Fruit fly (Drosophila melanogaster) whole organism, embryonic: Measurements from ENCODE around the gene CG4456.

ENCODE experiments used
- Blimp-1 ChIP-seq: fragments of 200-800 bp; sonication (Bioruptor generic); optimal IDR thresholded peaks from 3 replicates; lab custom pipeline; 2018; ENCODE audit warnings: missing biosample characterization, missing genetic modification characterization, mild to moderate bottlenecking, moderate library complexity, missing genetic modification reagents
- Bteb2 ChIP-seq: fragments of 200-800 bp; sonication (Bioruptor generic); optimal IDR thresholded peaks from 2 replicates; lab custom pipeline; 2016; ENCODE audit warnings: missing biosample characterization, missing genetic modification characterization
- CG10209 ChIP-seq: fragments of 200-800 bp; sonication (Bioruptor generic); optimal IDR thresholded peaks from 3 replicates; lab custom pipeline; 2017; ENCODE audit warnings: missing biosample characterization, mild to moderate bottlenecking, missing genetic modification characterization, missing genetic modification reagents
- CG10321 ChIP-seq: fragments of 200-800 bp; sonication (Bioruptor generic); IDR thresholded peaks from 2 replicates; pipeline ENCODE4 v1.3.6; 2022; ENCODE audit warnings: missing biosample characterization, missing genetic modification characterization
- CG10979 ChIP-seq: fragments of 200-800 bp; sonication (Bioruptor generic); optimal IDR thresholded peaks from 2 replicates; lab custom pipeline; 2018; ENCODE audit warnings: missing biosample characterization, mild to moderate bottlenecking, missing genetic modification characterization, moderate library complexity
- CG11560 ChIP-seq: fragments of 200-800 bp; sonication (Bioruptor generic); IDR thresholded peaks from 3 replicates; pipeline ENCODE4 v1.3.6; 2022; ENCODE audit warnings: missing biosample characterization, missing genetic modification characterization
- CG12071 ChIP-seq: fragments of 200-800 bp; sonication (Bioruptor generic); optimal IDR thresholded peaks from 3 replicates; lab custom pipeline; 2018; ENCODE audit warnings: missing biosample characterization, mild to moderate bottlenecking, missing genetic modification characterization
- CG12391 ChIP-seq: fragments of 200-800 bp; sonication (Bioruptor generic); optimal IDR thresholded peaks from 3 replicates; lab custom pipeline; 2018; ENCODE audit warnings: missing biosample characterization, mild to moderate bottlenecking, missing genetic modification characterization, moderate library complexity
- CG13624 ChIP-seq: fragments of 200-800 bp; sonication (Bioruptor generic); optimal IDR thresholded peaks from 2 replicates; lab custom pipeline; 2016; ENCODE audit warnings: missing biosample characterization, missing genetic modification characterization
- CG18262 ChIP-seq: fragments of 200-800 bp; optimal IDR thresholded peaks from 3 replicates; lab custom pipeline; 2019; ENCODE audit warnings: missing biosample characterization, mild to moderate bottlenecking, missing genetic modification characterization, moderate library complexity
- CG18764 ChIP-seq: fragments of 200-800 bp; sonication (Bioruptor generic); optimal IDR thresholded peaks from 3 replicates; lab custom pipeline; 2016; ENCODE audit warnings: missing biosample characterization, missing genetic modification characterization
- CG2678 ChIP-seq: fragments of 200-800 bp; sonication (Bioruptor generic); optimal IDR thresholded peaks from 3 replicates; lab custom pipeline; 2019; ENCODE audit warnings: missing biosample characterization, mild to moderate bottlenecking, missing genetic modification characterization, moderate library complexity
- CG32532 ChIP-seq: fragments of 200-800 bp; sonication (Bioruptor generic); IDR thresholded peaks from 2 replicates; pipeline ENCODE4 v1.3.6; 2022; ENCODE audit warnings: missing biosample characterization, missing genetic modification characterization
- CG33557 ChIP-seq: fragments of 200-800 bp; sonication (Bioruptor generic); optimal IDR thresholded peaks from 2 replicates; lab custom pipeline; 2019; ENCODE audit warnings: missing biosample characterization, mild to moderate bottlenecking, missing genetic modification characterization, moderate library complexity
- CG3407 ChIP-seq: fragments of 200-800 bp; sonication (Bioruptor generic); optimal IDR thresholded peaks from 2 replicates; lab custom pipeline; 2018; ENCODE audit warnings: missing biosample characterization, mild to moderate bottlenecking, missing genetic modification characterization
- CG34224 ChIP-seq: fragments of 200-800 bp; sonication (Bioruptor generic); IDR thresholded peaks from 3 replicates; pipeline ENCODE4 v1.3.6; 2022; ENCODE audit warnings: missing biosample characterization, missing genetic modification characterization; ENCODE audit not compliant: partially characterized antibody
- CG4707 ChIP-seq: fragments of 200-800 bp; sonication (Bioruptor generic); optimal IDR thresholded peaks from 2 replicates; lab custom pipeline; 2018; ENCODE audit warnings: missing biosample characterization, mild to moderate bottlenecking, missing genetic modification characterization, moderate library complexity
- CG6689 ChIP-seq: fragments of 200-800 bp; sonication (Bioruptor generic); IDR thresholded peaks from 2 replicates; pipeline ENCODE4 v1.3.6; 2022; ENCODE audit warnings: missing biosample characterization, missing genetic modification characterization
- CG6765 ChIP-seq: fragments of 200-800 bp; sonication (Bioruptor generic); optimal IDR thresholded peaks from 3 replicates; lab custom pipeline; 2017; ENCODE audit warnings: missing biosample characterization, mild to moderate bottlenecking, missing genetic modification characterization
- CG6854 ChIP-seq: fragments of 200-800 bp; sonication (Bioruptor generic); optimal IDR thresholded peaks from 3 replicates; lab custom pipeline; 2017; ENCODE audit warnings: missing biosample characterization, mild to moderate bottlenecking, missing genetic modification characterization
- CG7786 ChIP-seq: fragments of 200-800 bp; sonication (Bioruptor generic); optimal IDR thresholded peaks from 2 replicates; lab custom pipeline; 2016; ENCODE audit warnings: missing biosample characterization, missing genetic modification characterization
- CG7928 ChIP-seq: fragments of 200-800 bp; sonication (Bioruptor generic); optimal IDR thresholded peaks from 2 replicates; lab custom pipeline; 2017; ENCODE audit warnings: missing biosample characterization, mild to moderate bottlenecking, missing genetic modification characterization
- Dad ChIP-seq: fragments of 200-800 bp; sonication (Bioruptor generic); optimal IDR thresholded peaks from 3 replicates; lab custom pipeline; 2016; ENCODE audit warnings: missing biosample characterization, missing genetic modification characterization
- Dfd ChIP-seq, 2 experiments: fragments of >200 bp; optimal IDR thresholded peaks; 2 replicates each; lab custom pipeline; 2017; ENCODE audit warnings: missing biosample characterization in 2 of 2, missing genetic modification characterization in 2 of 2
- Dip2 ChIP-seq: fragments of 200-800 bp; sonication (Bioruptor generic); IDR thresholded peaks from 2 replicates; pipeline ENCODE4 v1.3.6; 2022; ENCODE audit warnings: missing biosample characterization, missing genetic modification characterization
- ERR ChIP-seq: fragments of 200-800 bp; sonication (Bioruptor generic); optimal IDR thresholded peaks from 2 replicates; lab custom pipeline; 2016; ENCODE audit warnings: missing biosample characterization, missing genetic modification characterization
- Fer2 ChIP-seq: fragments of 200-800 bp; sonication (Bioruptor generic); optimal IDR thresholded peaks from 2 replicates; lab custom pipeline; 2018; ENCODE audit warnings: missing biosample characterization, mild to moderate bottlenecking, missing genetic modification characterization, moderate library complexity
- HHEX ChIP-seq: fragments of 200-800 bp; sonication (Bioruptor generic); optimal IDR thresholded peaks from 3 replicates; lab custom pipeline; 2017; ENCODE audit warnings: missing biosample characterization, mild to moderate bottlenecking, missing genetic modification characterization, missing genetic modification reagents
- Hand ChIP-seq: fragments of 200-800 bp; sonication (Bioruptor generic); optimal IDR thresholded peaks from 2 replicates; lab custom pipeline; 2017; ENCODE audit warnings: mild to moderate bottlenecking, missing biosample characterization, missing genetic modification reagents, missing genetic modification characterization
- Med ChIP-seq: fragments of 200-800 bp; sonication (Bioruptor generic); peaks from one replicate; lab custom pipeline; 2016; ENCODE audit warnings: missing biosample characterization, missing genetic modification characterization, mild to moderate bottlenecking, inconsistent platforms, moderate library complexity
- Mrtf ChIP-seq: fragments of 200-800 bp; sonication (Bioruptor generic); IDR thresholded peaks from 3 replicates; pipeline ENCODE4 v1.3.6; 2022; ENCODE audit warnings: missing biosample characterization, missing genetic modification characterization
- NC2α ChIP-seq: fragments of 200-800 bp; sonication (Bioruptor generic); optimal IDR thresholded peaks from 2 replicates; lab custom pipeline; 2016; ENCODE audit warnings: missing biosample characterization, missing genetic modification characterization
- NK7.1 ChIP-seq: fragments of 200-800 bp; sonication (Bioruptor generic); optimal IDR thresholded peaks from 3 replicates; lab custom pipeline; 2016; ENCODE audit warnings: missing biosample characterization, missing genetic modification characterization
- Sox102F ChIP-seq: fragments of 200-800 bp; sonication (Bioruptor generic); optimal IDR thresholded peaks from 2 replicates; lab custom pipeline; 2018; ENCODE audit warnings: missing biosample characterization, mild to moderate bottlenecking, missing genetic modification characterization, moderate library complexity
- TFAM ChIP-seq: fragments of 200-800 bp; sonication (Bioruptor generic); optimal IDR thresholded peaks from 2 replicates; lab custom pipeline; 2017; ENCODE audit warnings: missing biosample characterization, missing genetic modification characterization, inconsistent platforms
- Taf1 ChIP-seq: fragments of 200-800 bp; sonication (Bioruptor generic); IDR thresholded peaks from 2 replicates; pipeline ENCODE4 v1.3.6; 2022; ENCODE audit warnings: missing biosample characterization, missing genetic modification characterization
- Xrp1 ChIP-seq: fragments of 200-800 bp; sonication (Bioruptor generic); IDR thresholded peaks from 2 replicates; pipeline ENCODE4 v1.3.6; 2022; ENCODE audit warnings: missing biosample characterization, missing genetic modification characterization
- bsh ChIP-seq, 2 experiments: fragments of 200-800 bp; sonication (Bioruptor generic); optimal IDR thresholded peaks; 2 replicates each; lab custom pipeline; 2017 to 2018; ENCODE audit warnings: mild to moderate bottlenecking in 2 of 2, missing biosample characterization in 2 of 2, missing genetic modification characterization in 2 of 2, moderate library complexity in 1 of 2
- dpn ChIP-seq, 2 experiments: fragments of 200-800 bp; sonication (Bioruptor generic); optimal IDR thresholded peaks; 3 replicates each; lab custom pipeline; 2016; ENCODE audit warnings: missing biosample characterization in 2 of 2, missing genetic modification characterization in 2 of 2
- emc ChIP-seq: fragments of 200-800 bp; sonication (Bioruptor generic); optimal IDR thresholded peaks from 2 replicates; lab custom pipeline; 2016; ENCODE audit warnings: missing biosample characterization, missing genetic modification characterization
- eyg ChIP-seq: fragments of 200-800 bp; sonication (Bioruptor generic); optimal IDR thresholded peaks from 3 replicates; lab custom pipeline; 2016; ENCODE audit warnings: missing biosample characterization, missing genetic modification characterization
- insv ChIP-seq, 2 experiments: fragments of 200-800 bp; sonication (Bioruptor generic); optimal IDR thresholded peaks; 3 replicates each; lab custom pipeline; 2016 to 2018; ENCODE audit warnings: missing biosample characterization in 2 of 2, missing genetic modification characterization in 2 of 2
- lilli ChIP-seq: fragments of 200-800 bp; sonication (Bioruptor generic); optimal IDR thresholded peaks from 3 replicates; lab custom pipeline; 2016; ENCODE audit warnings: missing biosample characterization, missing genetic modification characterization
- lmd ChIP-seq: fragments of 200-800 bp; sonication (Bioruptor generic); IDR thresholded peaks from 2 replicates; pipeline ENCODE4 v1.3.6; 2022; ENCODE audit warnings: missing biosample characterization, missing genetic modification characterization
- pb ChIP-seq: fragments of 200-800 bp; sonication (Bioruptor generic); optimal IDR thresholded peaks from 3 replicates; lab custom pipeline; 2016; ENCODE audit warnings: missing biosample characterization, missing genetic modification characterization
- pzg ChIP-seq: fragments of 200-800 bp; sonication (Bioruptor generic); optimal IDR thresholded peaks from 3 replicates; lab custom pipeline; 2018; ENCODE audit warnings: missing biosample characterization, mild to moderate bottlenecking, missing genetic modification characterization, moderate library complexity
- rib ChIP-seq: fragments of 200-800 bp; sonication (Bioruptor generic); IDR thresholded peaks from 2 replicates; pipeline ENCODE4 v1.3.6; 2022; ENCODE audit warnings: missing biosample characterization, missing genetic modification characterization
- salm ChIP-seq: fragments of 200-800 bp; sonication (Bioruptor generic); optimal IDR thresholded peaks from 2 replicates; lab custom pipeline; 2018; ENCODE audit warnings: missing biosample characterization, mild to moderate bottlenecking, missing genetic modification characterization
- schlank ChIP-seq: fragments of 200-800 bp; sonication (Bioruptor generic); optimal IDR thresholded peaks from 2 replicates; lab custom pipeline; 2018; ENCODE audit warnings: missing biosample characterization, mild to moderate bottlenecking, missing genetic modification characterization
- sug ChIP-seq: fragments of 200-800 bp; optimal IDR thresholded peaks from 2 replicates; lab custom pipeline; 2019; ENCODE audit warnings: missing biosample characterization, mild to moderate bottlenecking, missing genetic modification characterization, moderate library complexity
- tup ChIP-seq: fragments of 200-800 bp; sonication (Bioruptor generic); optimal IDR thresholded peaks from 2 replicates; lab custom pipeline; 2016; ENCODE audit warnings: missing biosample characterization, mild to moderate bottlenecking, missing genetic modification characterization, moderate library complexity

CG4456 gene

DNA sequence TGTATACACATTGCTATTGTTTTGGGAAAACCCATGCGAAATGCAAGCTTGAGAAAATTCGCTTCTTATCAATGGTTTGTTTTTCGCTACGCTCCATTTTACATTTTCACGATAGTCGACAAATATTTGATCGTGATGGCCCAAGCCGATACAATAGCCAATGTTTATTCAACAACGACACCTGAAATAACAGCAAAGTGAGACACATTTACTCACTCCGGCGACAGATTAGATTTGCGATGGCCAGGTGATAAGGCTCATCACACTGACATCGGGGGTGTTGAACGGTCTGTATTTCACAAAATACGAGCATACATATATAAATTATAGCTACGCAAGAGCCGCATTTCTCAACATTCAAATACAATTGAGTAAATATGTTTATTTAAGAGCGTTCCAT is 24.6 kb downstream of the CG4456 start:
- TF ChIP-seq CG18764 (GFP tag; lab: Kevin White, UChicago) (peak; percentile 48), rib (peak; percentile 33; the same call in 1 of the 2 replicates), CG10979 (tag; lab: Kevin White, UChicago) (no peak), lmd (GFP tag; lab: Robert Waterston, UW) (no peak), TFAM (GFP tag; lab: Kevin White, UChicago) (peak; percentile 33), CG6854 (peak; percentile 82), Med (GFP tag; lab: Kevin White, UChicago) (peak; percentile 92), emc (GFP tag; lab: Kevin White, UChicago) (peak; percentile 10), CG11560 (tag; lab: Robert Waterston, UW) (no peak), insv (GFP tag; optimal IDR thresholded peaks at IDR 0.05; lab: Kevin White, UChicago) (no peak), Blimp-1 (GFP tag; lab: Kevin White, UChicago) (peak; percentile 58), Mrtf (GFP tag; lab: Robert Waterston, UW) (no peak), CG7786 (GFP tag; lab: Kevin White, UChicago) (peak; percentile 31), pb (GFP tag; lab: Kevin White, UChicago) (no peak), ERR (GFP tag; lab: Kevin White, UChicago) (peak; percentile 49), CG18262 (tag; lab: Kevin White, UChicago) (peak; percentile 46), NK7.1 (GFP tag; lab: Kevin White, UChicago) (peak; percentile 75), CG12071 (peak; percentile 94), CG7928 (peak; percentile 43), bsh (GFP tag; optimal IDR thresholded peaks at IDR 0.05; lab: Kevin White, UChicago) (peak in 1 of 2 experiments; percentile 4), Dip2 (no peak), Taf1 (no peak), Dad (peak; percentile 59), NC2α (no peak), CG34224 (GFP tag; lab: Robert Waterston, UW) (no peak), CG32532 (GFP tag; lab: Robert Waterston, UW) (peak; percentile 30; the same call in 1 of the 2 replicates), HHEX (GFP tag; lab: Kevin White, UChicago) (peak; percentile 89), CG3407 (GFP tag; lab: Kevin White, UChicago) (peak; percentile 44), CG2678 (tag; lab: Kevin White, UChicago) (peak; percentile 87), sug (tag; lab: Kevin White, UChicago) (peak; percentile 68), CG6765 (peak; percentile 89), Dfd (GFP tag; optimal IDR thresholded peaks at IDR 0.05; lab: Kevin White, UChicago) (no peak), CG4707 (GFP tag; lab: Kevin White, UChicago) (peak; percentile 34), dpn (GFP tag; optimal IDR thresholded peaks at IDR 0.05; lab: Kevin White, UChicago) (peak in 1 of 2 experiments; percentile 67), CG33557 (GFP tag; lab: Kevin White, UChicago) (peak; percentile 42), CG12391 (tag; lab: Kevin White, UChicago) (peak; percentile 6), salm (tag; lab: Kevin White, UChicago) (peak; percentile 29), schlank (tag; lab: Kevin White, UChicago) (peak; percentile 89), eyg (GFP tag; lab: Kevin White, UChicago) (peak; percentile 84), lilli (GFP tag; lab: Kevin White, UChicago) (peak; percentile 17), Hand (GFP tag; lab: Kevin White, UChicago) (peak; percentile 3), Fer2 (tag; lab: Kevin White, UChicago) (peak; percentile 59), CG13624 (peak; percentile 45), CG6689 (GFP tag; lab: Robert Waterston, UW) (no peak), Sox102F (peak; percentile 1), tup (peak; percentile 36), CG10209 (GFP tag; lab: Kevin White, UChicago) (peak; percentile 66), Bteb2 (GFP tag; lab: Kevin White, UChicago) (peak; percentile 3), CG10321 (GFP tag; lab: Robert Waterston, UW) (no peak), Xrp1 (GFP tag; lab: Robert Waterston, UW) (peak; percentile 66), pzg (GFP tag; lab: Kevin White, UChicago) (peak; percentile 18)
